Worm (Caenorhabditis elegans) whole organism, L1 larva: ENCODE measurements around the gene srbc-50.

Source experiments
- blmp-1 ChIP-seq: fragments of 150-350 bp; optimal IDR thresholded peaks from 2 replicates; lab custom pipeline; 2014; ENCODE audit warnings: missing biosample characterization, missing genetic modification characterization
- ces-1 ChIP-seq: fragments of 150-350 bp; optimal IDR thresholded peaks from 2 replicates; lab custom pipeline; 2014; ENCODE audit warnings: missing biosample characterization, missing genetic modification reagents, missing genetic modification characterization
- fos-1 ChIP-seq: fragments of 150-350 bp; optimal IDR thresholded peaks from 2 replicates; lab custom pipeline; 2014; ENCODE audit warnings: missing biosample characterization, missing genetic modification characterization
- lin-13 ChIP-seq: fragments of 150-350 bp; optimal IDR thresholded peaks from 2 replicates; lab custom pipeline; 2014; ENCODE audit warnings: missing biosample characterization, missing genetic modification reagents, missing genetic modification characterization
- lin-15B ChIP-seq: fragments of 150-350 bp; sonication (generic microtip); optimal IDR thresholded peaks from 3 replicates; lab custom pipeline; 2014; ENCODE audit warnings: missing biosample characterization, missing genetic modification characterization
- mdl-1 ChIP-seq, 2 experiments: fragments of 150-350 bp; optimal IDR thresholded peaks; 2 replicates each; lab custom pipeline; 2014 to 2017; ENCODE audit warnings: missing biosample characterization in 2 of 2, missing genetic modification characterization in 2 of 2, inconsistent platforms in 1 of 2
- nhr-47 ChIP-seq: sonication (generic microtip); optimal IDR thresholded peaks from 2 replicates; lab custom pipeline; 2016; ENCODE audit warnings: mild to moderate bottlenecking, missing genetic modification characterization, moderate library complexity, missing compliant biosample characterization
- nhr-84 ChIP-seq: sonication (generic microtip); optimal IDR thresholded peaks from 2 replicates; lab custom pipeline; 2017; ENCODE audit warnings: missing biosample characterization, missing genetic modification characterization
- snpc-4 ChIP-seq: fragments of 150-350 bp; optimal IDR thresholded peaks from 2 replicates; lab custom pipeline; 2014; ENCODE audit warnings: missing biosample characterization, missing genetic modification characterization
- sup-37 ChIP-seq: fragments of 200-800 bp; sonication (Bioruptor generic); optimal IDR thresholded peaks from 2 replicates; lab custom pipeline; 2018; ENCODE audit warnings: mild to moderate bottlenecking, missing genetic modification characterization, missing compliant biosample characterization
- unc-62 ChIP-seq: fragments of 150-350 bp; optimal IDR thresholded peaks from 2 replicates; lab custom pipeline; 2014; ENCODE audit warnings: missing biosample characterization, missing genetic modification reagents, missing genetic modification characterization
- zip-4 ChIP-seq: fragments of 200-800 bp; sonication (Bioruptor generic); optimal IDR thresholded peaks from 2 replicates; lab custom pipeline; 2018; ENCODE audit warnings: mild to moderate bottlenecking, missing genetic modification characterization, moderate library complexity, missing compliant biosample characterization

DNA sequence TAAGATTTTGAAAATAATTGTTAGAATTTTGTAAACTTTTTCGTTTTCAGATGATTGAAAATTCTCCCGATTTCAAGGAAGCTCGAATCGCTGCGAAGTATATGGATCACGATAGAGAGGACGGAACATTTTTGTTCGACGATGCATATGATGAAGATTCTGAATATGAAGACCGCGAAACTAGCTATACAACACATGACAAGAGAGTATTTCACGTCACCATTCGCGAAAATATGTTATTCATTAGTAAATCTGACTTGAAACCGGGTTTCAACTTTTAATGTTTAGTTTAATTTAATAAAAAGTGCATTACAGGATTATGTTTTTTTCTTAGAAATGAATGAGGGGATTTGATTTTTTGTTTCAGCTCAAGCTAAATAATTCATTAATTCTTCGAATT is 45.6 kb upstream of the srbc-50 start, which contains the start of gene str-57:
- TF ChIP-seq sup-37 (no peak), zip-4 (no peak), blmp-1 (tag; lab: Kevin White, UChicago) (no peak), nhr-47 (tag; lab: Kevin White, UChicago) (no peak), snpc-4 (tag; lab: Kevin White, UChicago) (no peak), fos-1 (no peak), lin-13 (GFP tag; lab: Kevin White, UChicago) (no peak), unc-62 (GFP tag; lab: Kevin White, UChicago) (no peak), nhr-84 (tag; lab: Kevin White, UChicago) (no peak), lin-15B (tag; lab: Kevin White, UChicago) (no peak), mdl-1 (tag; optimal IDR thresholded peaks at IDR 0.05; lab: Kevin White, UChicago) (no peak), ces-1 (GFP tag; lab: Kevin White, UChicago) (no peak)
